Worm (Caenorhabditis elegans) whole organism, mixed stage, embryonic: ENCODE results near the gene hsp-1.

ENCODE experiments used
- elt-1 ChIP-seq: sonication (generic microtip); optimal IDR thresholded peaks from 2 replicates; lab custom pipeline; 2017; ENCODE audit warnings: missing genetic modification characterization, mild to moderate bottlenecking, missing compliant biosample characterization, antibody characterized with exemption, moderate library complexity, borderline replicate concordance; ENCODE audit not compliant: insufficient read depth
- lsy-2 ChIP-seq: fragments of 150-350 bp; optimal IDR thresholded peaks from 2 replicates; lab custom pipeline; 2014; ENCODE audit warnings: missing biosample characterization, missing genetic modification characterization

- TF ChIP-seq elt-1 (tag; lab: Kevin White, UChicago) (no peak), lsy-2 (tag; lab: Kevin White, UChicago) (no peak)
These were observed 5.1 kb upstream of the hsp-1 start, which contains the start of gene gln-5 for ce11 chrIV:17273602-17274110.
